Fruit fly (Drosophila melanogaster) whole organism, embryonic: Measurements from ENCODE around the gene Vps37B.

ENCODE experiments used
- B-H1 ChIP-seq: fragments of 200-800 bp; sonication (Bioruptor generic); IDR thresholded peaks from 3 replicates; pipeline ENCODE4 v1.3.6; 2022; ENCODE audit warnings: missing biosample characterization, missing genetic modification characterization
- CG11695 ChIP-seq: fragments of 200-800 bp; sonication (Bioruptor generic); IDR thresholded peaks from 3 replicates; pipeline ENCODE4 v1.3.6; 2022; ENCODE audit warnings: missing biosample characterization, missing genetic modification characterization
- CG12219 ChIP-seq: fragments of 200-800 bp; sonication (Bioruptor generic); optimal IDR thresholded peaks from 3 replicates; lab custom pipeline; 2018; ENCODE audit warnings: missing biosample characterization, mild to moderate bottlenecking, missing genetic modification characterization
- CG12236 ChIP-seq: fragments of 200-800 bp; sonication (Bioruptor generic); optimal IDR thresholded peaks from 2 replicates; lab custom pipeline; 2016; ENCODE audit warnings: missing biosample characterization, missing genetic modification characterization
- CG14050 ChIP-seq: fragments of 200-800 bp; sonication (Bioruptor generic); IDR thresholded peaks from 3 replicates; pipeline ENCODE4 v1.3.6; 2022; ENCODE audit warnings: missing biosample characterization, missing genetic modification characterization
- CG14965 ChIP-seq: fragments of 200-800 bp; sonication (Bioruptor generic); optimal IDR thresholded peaks from 2 replicates; lab custom pipeline; 2016; ENCODE audit warnings: missing biosample characterization, missing genetic modification characterization, borderline replicate concordance
- CG15269 ChIP-seq: fragments of 200-800 bp; sonication (Bioruptor generic); optimal IDR thresholded peaks from 2 replicates; lab custom pipeline; 2018; ENCODE audit warnings: missing biosample characterization, mild to moderate bottlenecking, missing genetic modification characterization, moderate library complexity
- CG16863 ChIP-seq: fragments of 200-800 bp; sonication (Bioruptor generic); optimal IDR thresholded peaks from 3 replicates; lab custom pipeline; 2016; ENCODE audit warnings: missing biosample characterization, missing genetic modification characterization
- CG17829 ChIP-seq: fragments of 200-800 bp; optimal IDR thresholded peaks from 2 replicates; lab custom pipeline; 2019; ENCODE audit warnings: missing biosample characterization, mild to moderate bottlenecking, missing genetic modification characterization, moderate library complexity
- CG30403 ChIP-seq: fragments of 200-800 bp; sonication (Bioruptor generic); optimal IDR thresholded peaks from 3 replicates; lab custom pipeline; 2016; ENCODE audit warnings: missing biosample characterization, missing genetic modification characterization
- CG32772 ChIP-seq: fragments of 200-800 bp; sonication (Bioruptor generic); IDR thresholded peaks from 2 replicates; pipeline ENCODE4 v1.3.6; 2022; ENCODE audit warnings: missing biosample characterization, missing genetic modification characterization
- CG4360 ChIP-seq: fragments of 200-800 bp; sonication (Bioruptor generic); IDR thresholded peaks from 2 replicates; pipeline ENCODE4 v1.3.6; 2022; ENCODE audit warnings: missing biosample characterization, missing genetic modification characterization
- CG4424 ChIP-seq: fragments of 200-800 bp; sonication (Bioruptor generic); optimal IDR thresholded peaks from 3 replicates; lab custom pipeline; 2016; ENCODE audit warnings: missing biosample characterization, missing genetic modification characterization
- CG6654 ChIP-seq: fragments of 200-800 bp; sonication (Bioruptor generic); optimal IDR thresholded peaks from 2 replicates; lab custom pipeline; 2017; ENCODE audit warnings: missing biosample characterization, mild to moderate bottlenecking, missing genetic modification characterization
- CG7357 ChIP-seq: fragments of 200-800 bp; sonication (Bioruptor generic); IDR thresholded peaks from 3 replicates; pipeline ENCODE4 v1.3.6; 2022; ENCODE audit warnings: missing biosample characterization, missing genetic modification characterization
- CkIIα-i1 ChIP-seq: fragments of 200-800 bp; sonication (Bioruptor generic); IDR thresholded peaks from 2 replicates; pipeline ENCODE4 v1.3.6; 2022; ENCODE audit warnings: missing biosample characterization, missing genetic modification characterization
- D ChIP-seq, 2 experiments: fragments of 200-800 bp in 1 of 2; fragments of >200 bp in 1 of 2; sonication (Bioruptor generic) in 1 of 2; optimal IDR thresholded peaks; 2 replicates in 1 of 2; 3 replicates in 1 of 2; lab custom pipeline; 2017; ENCODE audit warnings: mild to moderate bottlenecking in 1 of 2, missing biosample characterization in 1 of 2, missing genetic modification characterization in 1 of 2, missing genetic modification reagents in 1 of 2
- Fer3 ChIP-seq: fragments of 200-800 bp; sonication (Bioruptor generic); optimal IDR thresholded peaks from 2 replicates; lab custom pipeline; 2018; ENCODE audit warnings: missing biosample characterization, mild to moderate bottlenecking, missing genetic modification characterization, moderate library complexity
- HLH3B ChIP-seq: fragments of 200-800 bp; sonication (Bioruptor generic); IDR thresholded peaks from 2 replicates; pipeline ENCODE4 v1.3.6; 2022; ENCODE audit warnings: missing biosample characterization, missing genetic modification characterization
- Hmx ChIP-seq: fragments of 200-800 bp; sonication (Bioruptor generic); optimal IDR thresholded peaks from 2 replicates; lab custom pipeline; 2016; ENCODE audit warnings: missing biosample characterization, missing genetic modification characterization
- Hr51 ChIP-seq, 2 experiments: fragments of 200-800 bp; sonication (Bioruptor generic); optimal IDR thresholded peaks; 2 replicates in 1 of 2; 3 replicates in 1 of 2; lab custom pipeline; 2016 to 2018; ENCODE audit warnings: missing biosample characterization in 2 of 2, missing genetic modification characterization in 2 of 2, mild to moderate bottlenecking in 1 of 2, moderate library complexity in 1 of 2
- Lim3 ChIP-seq: fragments of 200-800 bp; sonication (Bioruptor generic); IDR thresholded peaks from 2 replicates; pipeline ENCODE4 v1.3.6; 2022; ENCODE audit warnings: missing biosample characterization, missing genetic modification characterization
- Mad ChIP-seq: fragments of 200-800 bp; sonication (Bioruptor generic); optimal IDR thresholded peaks from 2 replicates; lab custom pipeline; 2016; ENCODE audit warnings: missing biosample characterization, missing genetic modification characterization
- NC2α ChIP-seq: fragments of 200-800 bp; sonication (Bioruptor generic); optimal IDR thresholded peaks from 2 replicates; lab custom pipeline; 2016; ENCODE audit warnings: missing biosample characterization, missing genetic modification characterization
- NK7.1 ChIP-seq: fragments of 200-800 bp; sonication (Bioruptor generic); optimal IDR thresholded peaks from 3 replicates; lab custom pipeline; 2016; ENCODE audit warnings: missing biosample characterization, missing genetic modification characterization
- Nf-YA ChIP-seq: fragments of 200-800 bp; sonication (Bioruptor generic); IDR thresholded peaks from 2 replicates; pipeline ENCODE4 v1.3.6; 2022; ENCODE audit warnings: missing biosample characterization, missing genetic modification characterization
- Rfx ChIP-seq: fragments of 200-800 bp; sonication (Bioruptor generic); IDR thresholded peaks from 2 replicates; pipeline ENCODE4 v1.3.6; 2022; ENCODE audit warnings: missing biosample characterization, missing genetic modification characterization
- Sox102F ChIP-seq: fragments of 200-800 bp; sonication (Bioruptor generic); optimal IDR thresholded peaks from 2 replicates; lab custom pipeline; 2018; ENCODE audit warnings: missing biosample characterization, mild to moderate bottlenecking, missing genetic modification characterization, moderate library complexity
- Spps ChIP-seq: fragments of 200-800 bp; sonication (Bioruptor generic); optimal IDR thresholded peaks from 2 replicates; lab custom pipeline; 2018; ENCODE audit warnings: missing biosample characterization, mild to moderate bottlenecking, missing genetic modification characterization
- ab ChIP-seq: fragments of 200-800 bp; sonication (Bioruptor generic); optimal IDR thresholded peaks from 2 replicates; lab custom pipeline; 2016; ENCODE audit warnings: missing biosample characterization, missing genetic modification characterization
- ato ChIP-seq: fragments of 200-800 bp; sonication (Bioruptor generic); IDR thresholded peaks from 2 replicates; pipeline ENCODE4 v1.3.6; 2022; ENCODE audit warnings: missing biosample characterization, missing genetic modification characterization; ENCODE audit not compliant: partially characterized antibody
- bsh ChIP-seq, 2 experiments: fragments of 200-800 bp; sonication (Bioruptor generic); optimal IDR thresholded peaks; 2 replicates each; lab custom pipeline; 2017 to 2018; ENCODE audit warnings: mild to moderate bottlenecking in 2 of 2, missing biosample characterization in 2 of 2, missing genetic modification characterization in 2 of 2, moderate library complexity in 1 of 2
- crp ChIP-seq, 2 experiments: fragments of 200-800 bp; sonication (Bioruptor generic); optimal IDR thresholded peaks; 2 replicates in 1 of 2; 3 replicates in 1 of 2; lab custom pipeline; 2017; ENCODE audit warnings: missing biosample characterization in 2 of 2, missing genetic modification characterization in 2 of 2, mild to moderate bottlenecking in 1 of 2, moderate library complexity in 1 of 2
- dimm ChIP-seq: fragments of 200-800 bp; sonication (Bioruptor generic); IDR thresholded peaks from 2 replicates; pipeline ENCODE4 v1.3.6; 2022; ENCODE audit warnings: missing biosample characterization, missing genetic modification characterization
- dmrt11E ChIP-seq: fragments of 200-800 bp; sonication (Bioruptor generic); optimal IDR thresholded peaks from 3 replicates; lab custom pipeline; 2018; ENCODE audit warnings: missing biosample characterization, mild to moderate bottlenecking, missing genetic modification characterization, moderate library complexity
- eyg ChIP-seq: fragments of 200-800 bp; sonication (Bioruptor generic); optimal IDR thresholded peaks from 3 replicates; lab custom pipeline; 2016; ENCODE audit warnings: missing biosample characterization, missing genetic modification characterization
- fd102C ChIP-seq: fragments of 200-800 bp; sonication (Bioruptor generic); optimal IDR thresholded peaks from 2 replicates; lab custom pipeline; 2018; ENCODE audit warnings: missing biosample characterization, mild to moderate bottlenecking, missing genetic modification characterization, moderate library complexity
- gt ChIP-seq: fragments of 200-800 bp; sonication (Bioruptor generic); IDR thresholded peaks from 2 replicates; pipeline ENCODE4 v1.3.6; 2022; ENCODE audit warnings: missing biosample characterization, missing genetic modification characterization
- hkb ChIP-seq, 2 experiments: fragments of 200-800 bp in 1 of 2; fragments of >200 bp in 1 of 2; sonication (Bioruptor generic) in 1 of 2; IDR thresholded peaks in 1 of 2; optimal IDR thresholded peaks in 1 of 2; 2 replicates each; pipeline versions ENCODE4 v1.3.6 to Lab custom; 2017 to 2022; ENCODE audit warnings: missing biosample characterization in 1 of 2, missing genetic modification characterization in 1 of 2
- lab ChIP-seq: fragments of 200-800 bp; sonication (Bioruptor generic); optimal IDR thresholded peaks from 3 replicates; lab custom pipeline; 2017; ENCODE audit warnings: missing biosample characterization, missing genetic modification characterization, mild to moderate bottlenecking, moderate library complexity, missing genetic modification reagents
- nerfin-1 ChIP-seq: fragments of 200-800 bp; sonication (Bioruptor generic); optimal IDR thresholded peaks from 3 replicates; lab custom pipeline; 2019; ENCODE audit warnings: missing biosample characterization, mild to moderate bottlenecking, missing genetic modification characterization, moderate library complexity
- nmo ChIP-seq: fragments of 200-800 bp; sonication (Bioruptor generic); optimal IDR thresholded peaks from 2 replicates; lab custom pipeline; 2018; ENCODE audit warnings: missing biosample characterization, mild to moderate bottlenecking, missing genetic modification characterization, moderate library complexity
- oc ChIP-seq: fragments of 200-800 bp; sonication (Bioruptor generic); optimal IDR thresholded peaks from 2 replicates; lab custom pipeline; 2018; ENCODE audit warnings: missing biosample characterization, mild to moderate bottlenecking, missing genetic modification characterization, moderate library complexity
- odd ChIP-seq: fragments of 200-800 bp; sonication (Bioruptor generic); optimal IDR thresholded peaks from 2 replicates; lab custom pipeline; 2017; ENCODE audit warnings: missing biosample characterization, mild to moderate bottlenecking, missing genetic modification characterization
- run ChIP-seq: fragments of 200-800 bp; sonication (Bioruptor generic); optimal IDR thresholded peaks from 3 replicates; lab custom pipeline; 2018; ENCODE audit warnings: missing biosample characterization, mild to moderate bottlenecking, missing genetic modification characterization
- tap ChIP-seq: fragments of 200-800 bp; optimal IDR thresholded peaks from 3 replicates; lab custom pipeline; 2019; ENCODE audit warnings: missing biosample characterization, mild to moderate bottlenecking, missing genetic modification characterization, moderate library complexity
- tio ChIP-seq: fragments of 200-800 bp; sonication (Bioruptor generic); optimal IDR thresholded peaks from 2 replicates; lab custom pipeline; 2017; ENCODE audit warnings: missing biosample characterization, missing genetic modification characterization, inconsistent platforms
- tup ChIP-seq: fragments of 200-800 bp; sonication (Bioruptor generic); optimal IDR thresholded peaks from 2 replicates; lab custom pipeline; 2016; ENCODE audit warnings: missing biosample characterization, mild to moderate bottlenecking, missing genetic modification characterization, moderate library complexity
- z ChIP-seq: fragments of 200-800 bp; sonication (Bioruptor generic); IDR thresholded peaks from 3 replicates; pipeline ENCODE4 v1.3.6; 2022; ENCODE audit warnings: missing biosample characterization, missing genetic modification characterization
- zf30C ChIP-seq: fragments of 200-800 bp; sonication (Bioruptor generic); optimal IDR thresholded peaks from 3 replicates; lab custom pipeline; 2018; ENCODE audit warnings: missing biosample characterization, mild to moderate bottlenecking, missing genetic modification characterization

Gene Vps37B

dm6 chr3R:5232197-5232607, 6.2 kb downstream of the Vps37B start, which contains the start of the genes Kat60 and Mms19 (continued):
- TF ChIP-seq B-H1 (peak; percentile 53), dimm (GFP tag; lab: Robert Waterston, UW) (no peak), CG14965 (GFP tag; lab: Kevin White, UChicago) (no peak), CkIIα-i1 (GFP tag; lab: Robert Waterston, UW) (no peak), CG15269 (no peak), CG7357 (GFP tag; lab: Robert Waterston, UW) (peak; percentile 53; the same call in 1 of the 3 replicates), zf30C (no peak), odd (GFP tag; lab: Kevin White, UChicago) (no peak), hkb (optimal IDR thresholded peaks at IDR 0.05; lab: Kevin White, UChicago) (peak; percentile 89), hkb (GFP tag; IDR thresholded peaks at IDR 0.05; lab: Robert Waterston, UW) (peak; percentile 55; the same call in 1 of the 2 replicates), CG32772 (GFP tag; lab: Robert Waterston, UW) (peak; percentile 64), HLH3B (GFP tag; lab: Robert Waterston, UW) (peak; percentile 39; the same call in 1 of the 2 replicates), Nf-YA (GFP tag; lab: Robert Waterston, UW) (no peak), gt (GFP tag; lab: Robert Waterston, UW) (no peak), ato (peak; percentile 74), CG11695 (GFP tag; lab: Robert Waterston, UW) (no peak), CG6654 (GFP tag; lab: Kevin White, UChicago) (no peak), CG12236 (no peak), CG16863 (GFP tag; lab: Kevin White, UChicago) (peak; percentile 65), z (no peak), Hr51 (GFP tag; optimal IDR thresholded peaks at IDR 0.05; lab: Kevin White, UChicago) (peak in 1 of 2 experiments; percentile 35), crp (GFP tag; optimal IDR thresholded peaks at IDR 0.05; lab: Kevin White, UChicago) (peak in 1 of 2 experiments; percentile 50), CG12219 (GFP tag; lab: Kevin White, UChicago) (no peak), CG4360 (GFP tag; lab: Robert Waterston, UW) (no peak), Rfx (GFP tag; lab: Robert Waterston, UW) (peak; percentile 83), Lim3 (GFP tag; lab: Robert Waterston, UW) (no peak), CG17829 (tag; lab: Kevin White, UChicago) (peak; percentile 66), nerfin-1 (tag; lab: Kevin White, UChicago) (peak; percentile 25), Mad (GFP tag; lab: Kevin White, UChicago) (peak; percentile 73), oc (peak; percentile 26), bsh (GFP tag; optimal IDR thresholded peaks at IDR 0.05; lab: Kevin White, UChicago) (no peak), nmo (peak; percentile 88), lab (no peak), tup (no peak), CG4424 (GFP tag; lab: Kevin White, UChicago) (no peak), CG14050 (GFP tag; lab: Robert Waterston, UW) (no peak), Sox102F (GFP tag; lab: Kevin White, UChicago) (no peak), NC2α (peak; percentile 55), Hmx (GFP tag; lab: Kevin White, UChicago) (no peak), Fer3 (tag; lab: Kevin White, UChicago) (peak; percentile 46), fd102C (GFP tag; lab: Kevin White, UChicago) (no peak), ab (no peak), Spps (no peak), dmrt11E (tag; lab: Kevin White, UChicago) (peak; percentile 62), tap (tag; lab: Kevin White, UChicago) (no peak), D (optimal IDR thresholded peaks at IDR 0.05; lab: Kevin White, UChicago) (no peak), D (GFP tag; optimal IDR thresholded peaks at IDR 0.05; lab: Kevin White, UChicago) (no peak), NK7.1 (GFP tag; lab: Kevin White, UChicago) (no peak), run (tag; lab: Kevin White, UChicago) (no peak), tio (GFP tag; lab: Kevin White, UChicago) (peak; percentile 31), CG30403 (GFP tag; lab: Kevin White, UChicago) (peak; percentile 82), eyg (GFP tag; lab: Kevin White, UChicago) (peak; percentile 19)
